Worm (Caenorhabditis elegans) whole organism, L4 larva: ENCODE data around the gene smc-5.
A peak's percentile ranks its signal among the peaks of the same experiment; 100 is the strongest.

Experiments used
- F37D6.2 ChIP-seq: sonication (generic microtip); optimal IDR thresholded peaks from 2 replicates; lab custom pipeline; 2016; ENCODE audit warnings: mild to moderate bottlenecking, missing genetic modification characterization, missing compliant biosample characterization
- F44E2.7 ChIP-seq: fragments of 200-800 bp; sonication (Bioruptor generic); IDR thresholded peaks from 2 replicates; pipeline ENCODE4 v2.1.2; 2022; ENCODE audit warnings: missing genetic modification characterization, missing compliant biosample characterization
- F49E8.2 ChIP-seq: sonication (generic microtip); optimal IDR thresholded peaks from 2 replicates; lab custom pipeline; 2016; ENCODE audit warnings: missing compliant biosample characterization, mild to moderate bottlenecking, missing genetic modification characterization, borderline replicate concordance
- Y105C5A.15 ChIP-seq: fragments of 200-800 bp; sonication (Bioruptor generic); IDR thresholded peaks from 2 replicates; pipeline ENCODE4 v1.3.6; 2022; ENCODE audit warnings: missing genetic modification characterization, missing compliant biosample characterization
- Y48G9A.11 ChIP-seq: fragments of 200-800 bp; sonication (Bioruptor generic); IDR thresholded peaks from 2 replicates; pipeline ENCODE4 v1.3.6; 2022; ENCODE audit warnings: missing genetic modification reagents, missing genetic modification characterization, missing compliant biosample characterization
- Y5F2A.4 ChIP-seq: fragments of 200-800 bp; sonication (Bioruptor generic); optimal IDR thresholded peaks from 2 replicates; lab custom pipeline; 2018; ENCODE audit warnings: mild to moderate bottlenecking, missing genetic modification characterization, missing compliant biosample characterization
- Y75B8A.6 ChIP-seq: fragments of 200-800 bp; sonication (Bioruptor generic); IDR thresholded peaks from 2 replicates; pipeline ENCODE4 v1.3.6; 2022; ENCODE audit warnings: missing genetic modification reagents, missing genetic modification characterization, missing compliant biosample characterization
- ZK337.2 ChIP-seq: fragments of 200-800 bp; sonication (Bioruptor generic); IDR thresholded peaks from 2 replicates; pipeline ENCODE4 v1.3.6; 2022; ENCODE audit warnings: missing genetic modification reagents, missing genetic modification characterization, missing compliant biosample characterization
- aha-1 ChIP-seq: fragments of 150-350 bp; peaks from one replicate; lab custom pipeline; 2014; ENCODE audit warnings: missing biosample characterization, missing genetic modification characterization
- ama-1 ChIP-seq: fragments of 150-350 bp; optimal IDR thresholded peaks from 2 replicates; lab custom pipeline; 2014; ENCODE audit warnings: inconsistent platforms, mixed read lengths
- arid-1 ChIP-seq: fragments of 200-800 bp; sonication (Bioruptor generic); conservative IDR thresholded peaks from 2 replicates; pipeline ENCODE4 v1.3.6; 2022; ENCODE audit warnings: missing genetic modification reagents, missing genetic modification characterization, missing compliant biosample characterization
- ceh-20 ChIP-seq: fragments of 200-800 bp; sonication (Bioruptor generic); IDR thresholded peaks from 2 replicates; pipeline ENCODE4 v1.3.6; 2022; ENCODE audit warnings: missing genetic modification reagents, missing genetic modification characterization, missing compliant biosample characterization
- ceh-28 ChIP-seq: fragments of 150-350 bp; optimal IDR thresholded peaks from 2 replicates; lab custom pipeline; 2014; ENCODE audit warnings: missing biosample characterization, missing genetic modification reagents, missing genetic modification characterization
- ceh-62 ChIP-seq: sonication (generic microtip); optimal IDR thresholded peaks from 2 replicates; lab custom pipeline; 2017; ENCODE audit warnings: missing biosample characterization, missing genetic modification characterization
- ceh-82 ChIP-seq: sonication (generic microtip); optimal IDR thresholded peaks from 2 replicates; lab custom pipeline; 2017; ENCODE audit warnings: missing biosample characterization, missing genetic modification characterization
- ctbp-1 ChIP-seq: fragments of 200-800 bp; sonication (Bioruptor generic); IDR thresholded peaks from 2 replicates; pipeline ENCODE4 v1.3.6; 2022; ENCODE audit warnings: missing genetic modification reagents, missing genetic modification characterization, missing compliant biosample characterization
- daf-16 ChIP-seq, 3 experiments: sonication (generic microtip); optimal IDR thresholded peaks; 2 replicates each; lab custom pipeline; 2016 to 2017; ENCODE audit warnings: missing genetic modification characterization in 3 of 3, missing genetic modification reagents in 3 of 3, mild to moderate bottlenecking in 2 of 3, missing compliant biosample characterization in 2 of 3, missing biosample characterization in 1 of 3, moderate library complexity in 1 of 3
- daf-19 ChIP-seq: fragments of 200-800 bp; sonication (Bioruptor generic); conservative IDR thresholded peaks from 2 replicates; pipeline ENCODE4 v1.3.6; 2022; ENCODE audit warnings: missing genetic modification characterization, missing compliant biosample characterization
- daf-8 ChIP-seq: fragments of 200-800 bp; sonication (Bioruptor generic); IDR thresholded peaks from 2 replicates; pipeline ENCODE4 v1.3.6; 2022; ENCODE audit warnings: missing genetic modification characterization, missing compliant biosample characterization
- dmd-6 ChIP-seq: fragments of 200-800 bp; sonication (Bioruptor generic); IDR thresholded peaks from 2 replicates; pipeline ENCODE4 v1.3.6; 2022; ENCODE audit warnings: missing genetic modification reagents, missing genetic modification characterization, missing compliant biosample characterization
- dmd-9 ChIP-seq: fragments of 200-800 bp; sonication (Bioruptor generic); IDR thresholded peaks from 2 replicates; pipeline ENCODE4 v1.3.6; 2022; ENCODE audit warnings: missing genetic modification reagents, missing genetic modification characterization, missing compliant biosample characterization
- duxl-1 ChIP-seq: sonication (generic microtip); optimal IDR thresholded peaks from 2 replicates; lab custom pipeline; 2016; ENCODE audit warnings: mild to moderate bottlenecking, missing genetic modification characterization, moderate library complexity, missing compliant biosample characterization; ENCODE audit not compliant: poor library complexity
- egl-27 ChIP-seq: sonication (generic microtip); optimal IDR thresholded peaks from 3 replicates; lab custom pipeline; 2017; ENCODE audit warnings: missing biosample characterization, missing genetic modification reagents, missing genetic modification characterization
- hif-1 ChIP-seq, 2 experiments: sonication (generic microtip); optimal IDR thresholded peaks; 2 replicates each; lab custom pipeline; 2016 to 2017; ENCODE audit warnings: missing compliant biosample characterization in 2 of 2, missing genetic modification characterization in 2 of 2, missing genetic modification reagents in 2 of 2, missing genotype in 2 of 2, mild to moderate bottlenecking in 1 of 2
- hlh-11 ChIP-seq: fragments of 200-800 bp; sonication (Bioruptor generic); optimal IDR thresholded peaks from 2 replicates; lab custom pipeline; 2018; ENCODE audit warnings: mild to moderate bottlenecking, missing genetic modification characterization, missing compliant biosample characterization
- hlh-30 ChIP-seq: sonication (generic microtip); optimal IDR thresholded peaks from 2 replicates; lab custom pipeline; 2017; ENCODE audit warnings: antibody characterized with exemption, mild to moderate bottlenecking, missing genetic modification characterization, missing compliant biosample characterization; ENCODE audit not compliant: insufficient read depth
- jun-1 ChIP-seq: fragments of 150-350 bp; optimal IDR thresholded peaks from 2 replicates; lab custom pipeline; 2014; ENCODE audit warnings: missing biosample characterization, missing genetic modification reagents, missing genetic modification characterization
- lin-38 ChIP-seq: fragments of 200-800 bp; sonication (Bioruptor generic); IDR thresholded peaks from 2 replicates; pipeline ENCODE4 v1.3.6; 2022; ENCODE audit warnings: missing genetic modification reagents, missing genetic modification characterization, missing compliant biosample characterization
- lin-39 ChIP-seq: fragments of 150-350 bp; optimal IDR thresholded peaks from 2 replicates; lab custom pipeline; 2014; ENCODE audit warnings: missing biosample characterization, missing genetic modification reagents, missing genetic modification characterization
- lsy-2 ChIP-seq, 2 experiments: fragments of 150-350 bp in 1 of 2; sonication (generic microtip) in 1 of 2; optimal IDR thresholded peaks; 2 replicates each; lab custom pipeline; 2014 to 2017; ENCODE audit warnings: missing biosample characterization in 2 of 2, missing genetic modification characterization in 2 of 2
- mdt-29 ChIP-seq: fragments of 200-800 bp; sonication (Bioruptor generic); IDR thresholded peaks from 2 replicates; pipeline ENCODE4 v1.3.6; 2022; ENCODE audit warnings: missing genetic modification reagents, missing genetic modification characterization, missing compliant biosample characterization
- mes-2 ChIP-seq: sonication (generic microtip); optimal IDR thresholded peaks from 2 replicates; lab custom pipeline; 2016; ENCODE audit warnings: missing genotype, mild to moderate bottlenecking, missing genetic modification characterization, missing compliant biosample characterization; ENCODE audit not compliant: poor library complexity, severe bottlenecking
- nhr-10 ChIP-seq: fragments of 150-350 bp; optimal IDR thresholded peaks from 2 replicates; lab custom pipeline; 2014; ENCODE audit warnings: missing biosample characterization, missing genetic modification characterization
- nhr-11 ChIP-seq: fragments of 150-350 bp; optimal IDR thresholded peaks from 2 replicates; lab custom pipeline; 2014; ENCODE audit warnings: missing biosample characterization, missing genetic modification characterization
- nhr-111 ChIP-seq: fragments of 200-800 bp; sonication (Bioruptor generic); optimal IDR thresholded peaks from 2 replicates; lab custom pipeline; 2018; ENCODE audit warnings: mild to moderate bottlenecking, missing genetic modification characterization, missing compliant biosample characterization
- nhr-25 ChIP-seq: sonication (generic microtip); optimal IDR thresholded peaks from 2 replicates; lab custom pipeline; 2017; ENCODE audit warnings: missing genetic modification characterization, mild to moderate bottlenecking, missing compliant biosample characterization, antibody characterized with exemption, moderate library complexity, borderline replicate concordance; ENCODE audit not compliant: insufficient read depth
- nhr-6 ChIP-seq: fragments of 150-350 bp; optimal IDR thresholded peaks from 2 replicates; lab custom pipeline; 2014; ENCODE audit warnings: missing biosample characterization, missing genetic modification characterization
- pha-4 ChIP-seq, 2 experiments: fragments of 150-350 bp in 1 of 2; fragments of 200-800 bp in 1 of 2; sonication (Bioruptor generic) in 1 of 2; IDR thresholded peaks in 1 of 2; optimal IDR thresholded peaks in 1 of 2; 2 replicates each; pipeline versions ENCODE4 v1.3.6 to Lab custom; 2014 to 2022; ENCODE audit warnings: missing genetic modification characterization in 2 of 2, missing genetic modification reagents in 2 of 2, missing biosample characterization in 1 of 2, missing compliant biosample characterization in 1 of 2
- pqm-1 ChIP-seq: sonication (generic microtip); optimal IDR thresholded peaks from 2 replicates; lab custom pipeline; 2017; ENCODE audit warnings: missing biosample characterization, missing genetic modification characterization
- saeg-2 ChIP-seq: fragments of 200-800 bp; sonication (Bioruptor generic); IDR thresholded peaks from 2 replicates; pipeline ENCODE4 v1.3.6; 2022; ENCODE audit warnings: missing genetic modification reagents, missing genetic modification characterization, missing compliant biosample characterization
- sdz-12 ChIP-seq: fragments of 200-800 bp; sonication (Bioruptor generic); optimal IDR thresholded peaks from 2 replicates; lab custom pipeline; 2018; ENCODE audit warnings: mild to moderate bottlenecking, missing genetic modification characterization, missing compliant biosample characterization
- set-16 ChIP-seq: fragments of 200-800 bp; sonication (Bioruptor generic); IDR thresholded peaks from 2 replicates; pipeline ENCODE4 v1.3.6; 2022; ENCODE audit warnings: missing genetic modification reagents, missing genetic modification characterization, missing compliant biosample characterization
- skn-1 ChIP-seq: fragments of 150-350 bp; optimal IDR thresholded peaks from 2 replicates; lab custom pipeline; 2014; ENCODE audit warnings: missing biosample characterization, missing genetic modification characterization
- snpc-1.2 ChIP-seq: fragments of 200-800 bp; sonication (Bioruptor generic); IDR thresholded peaks from 2 replicates; pipeline ENCODE4 v1.3.6; 2022; ENCODE audit warnings: missing genetic modification reagents, missing genetic modification characterization, missing compliant biosample characterization
- snpc-4 ChIP-seq: fragments of 150-350 bp; optimal IDR thresholded peaks from 2 replicates; lab custom pipeline; 2014; ENCODE audit warnings: missing biosample characterization, missing genetic modification characterization
- spr-1 ChIP-seq: sonication (generic microtip); optimal IDR thresholded peaks from 2 replicates; lab custom pipeline; 2016; ENCODE audit warnings: mild to moderate bottlenecking, missing genetic modification characterization, missing compliant biosample characterization
- unc-130 ChIP-seq: sonication (generic microtip); optimal IDR thresholded peaks from 2 replicates; lab custom pipeline; 2016; ENCODE audit warnings: missing genetic modification reagents, missing genetic modification characterization, missing compliant biosample characterization
- unc-62 ChIP-seq, 3 experiments: fragments of 150-350 bp in 1 of 3; sonication (generic microtip); optimal IDR thresholded peaks in 2 of 3; peaks in 1 of 3; 1 replicate in 1 of 3; 2 replicates in 2 of 3; lab custom pipeline; 2014 to 2017; ENCODE audit warnings: missing biosample characterization in 3 of 3, missing genetic modification characterization in 3 of 3, missing genetic modification reagents in 3 of 3, missing genotype in 1 of 3
- zip-11 ChIP-seq: fragments of 200-800 bp; sonication (Bioruptor generic); IDR thresholded peaks from 2 replicates; pipeline ENCODE4 v1.3.6; 2022; ENCODE audit warnings: missing genetic modification characterization, missing compliant biosample characterization

smc-5 gene

DNA sequence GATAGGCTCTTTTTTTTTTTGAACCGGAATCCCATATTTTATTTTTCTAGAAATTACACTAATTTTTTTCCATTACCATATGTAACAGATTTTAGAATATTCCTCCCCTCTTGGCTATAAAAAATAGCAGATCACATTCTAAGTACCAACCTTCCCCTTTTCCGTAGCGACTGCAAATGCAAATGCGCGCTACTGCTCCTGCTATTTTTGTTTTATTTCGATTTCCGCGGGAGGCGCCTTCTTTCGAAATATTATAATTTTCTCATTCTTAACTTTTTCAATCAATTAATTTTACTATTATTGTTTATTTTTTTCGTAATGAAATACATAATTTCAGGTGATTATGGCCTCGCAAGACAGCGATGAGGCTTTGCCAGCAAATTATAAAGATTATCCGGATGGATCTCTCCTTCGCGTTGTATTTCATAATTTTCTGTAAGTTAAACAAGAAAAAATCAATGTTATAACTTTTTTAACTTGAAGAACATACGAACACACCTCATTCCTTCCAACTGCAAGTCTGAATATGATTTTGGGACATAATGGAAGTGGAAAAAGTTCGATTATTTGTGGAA lies at the start of gene smc-5:
Gene smc-5, plus strand, starts transcription at position 332 of the 575 bp plus-strand sequence.
- TF ChIP-seq ceh-20 (GFP tag; lab: Robert Waterston, UW): no peak
- TF ChIP-seq lsy-2 (tag; optimal IDR thresholded peaks at IDR 0.05; lab: Kevin White, UChicago): no peak
- no peak for TF ChIP-seq skn-1 (tag; lab: Kevin White, UChicago)
- no peak for TF ChIP-seq zip-11 (GFP tag; lab: Robert Waterston, UW)
- TF ChIP-seq daf-16 (GFP tag; optimal IDR thresholded peaks at IDR 0.05; lab: Kevin White, UChicago): no peak
- TF ChIP-seq daf-16 (tag; optimal IDR thresholded peaks at IDR 0.05; lab: Kevin White, UChicago): peak; percentile 42
- no peak for TF ChIP-seq ceh-28 (tag; lab: Kevin White, UChicago)
- peak in 1 of 2 experiments; percentile 45 for TF ChIP-seq unc-62 (GFP tag; optimal IDR thresholded peaks at IDR 0.05 in 1 of 2; lab: Kevin White, UChicago)
- no peak for TF ChIP-seq unc-62 (tag; optimal IDR thresholded peaks at IDR 0.05; lab: Kevin White, UChicago)
- no peak for TF ChIP-seq dmd-6 (GFP tag; lab: Robert Waterston, UW)
- TF ChIP-seq F44E2.7 (GFP tag; lab: Robert Waterston, UW): no peak
- TF ChIP-seq egl-27 (tag; lab: Kevin White, UChicago): no peak
- no peak for TF ChIP-seq daf-8
- TF ChIP-seq lin-38 (GFP tag; lab: Robert Waterston, UW): peak; percentile 94
- no peak for TF ChIP-seq snpc-4 (tag; lab: Kevin White, UChicago)
- TF ChIP-seq unc-130: peak; percentile 82
- TF ChIP-seq F49E8.2: no peak
- TF ChIP-seq jun-1 (tag; lab: Kevin White, UChicago): no peak
- TF ChIP-seq mdt-29 (GFP tag; lab: Robert Waterston, UW): no peak
- TF ChIP-seq sdz-12 (GFP tag; lab: Kevin White, UChicago): no peak
- peak; percentile 93 for TF ChIP-seq aha-1 (tag; lab: Kevin White, UChicago)
- TF ChIP-seq nhr-10 (tag; lab: Kevin White, UChicago): no peak
- TF ChIP-seq nhr-111 (GFP tag; lab: Kevin White, UChicago): no peak
- TF ChIP-seq ama-1: no peak
- no peak for TF ChIP-seq Y105C5A.15 (GFP tag; lab: Robert Waterston, UW)
- no peak for TF ChIP-seq nhr-11
- no peak for TF ChIP-seq pha-4 (GFP tag; IDR thresholded peaks at IDR 0.05; lab: Robert Waterston, UW)
- peak; percentile 10 for TF ChIP-seq pha-4 (tag; optimal IDR thresholded peaks at IDR 0.05; lab: Kevin White, UChicago)
- TF ChIP-seq hif-1 (tag; optimal IDR thresholded peaks at IDR 0.05; lab: Kevin White, UChicago): peak in 1 of 2 experiments; percentile 72
- TF ChIP-seq lin-39 (tag; lab: Kevin White, UChicago): no peak
- no peak for TF ChIP-seq ctbp-1 (GFP tag; lab: Robert Waterston, UW)
- TF ChIP-seq arid-1 (GFP tag; lab: Robert Waterston, UW): no peak
- no peak for TF ChIP-seq ZK337.2 (GFP tag; lab: Robert Waterston, UW)
- TF ChIP-seq duxl-1 (tag; lab: Kevin White, UChicago): no peak
- TF ChIP-seq hlh-30: no peak
- TF ChIP-seq saeg-2 (GFP tag; lab: Robert Waterston, UW): no peak
- peak; percentile 92 for TF ChIP-seq mes-2
- TF ChIP-seq snpc-1.2: no peak
- TF ChIP-seq Y5F2A.4 (GFP tag; lab: Kevin White, UChicago): no peak
- no peak for TF ChIP-seq hlh-11 (tag; lab: Kevin White, UChicago)
- TF ChIP-seq nhr-6 (tag; lab: Kevin White, UChicago): peak; percentile 56
- TF ChIP-seq pqm-1 (tag; lab: Kevin White, UChicago): no peak
- no peak for TF ChIP-seq daf-19 (GFP tag; lab: Robert Waterston, UW)
- no peak for TF ChIP-seq ceh-62 (tag; lab: Kevin White, UChicago)
- peak; percentile 11 for TF ChIP-seq F37D6.2
- TF ChIP-seq spr-1 (tag; lab: Kevin White, UChicago): no peak
- no peak for TF ChIP-seq ceh-82 (tag; lab: Kevin White, UChicago)
- TF ChIP-seq set-16 (GFP tag; lab: Robert Waterston, UW): no peak
- peak; percentile 28 for TF ChIP-seq nhr-25 (tag; lab: Kevin White, UChicago)
- no peak for TF ChIP-seq Y75B8A.6 (GFP tag; lab: Robert Waterston, UW)
- no peak for TF ChIP-seq dmd-9 (GFP tag; lab: Robert Waterston, UW)
- no peak for TF ChIP-seq Y48G9A.11
